Worm (Caenorhabditis elegans) whole organism, L1 larva: ENCODE data around the gene sar-1.

Source experiments
- C04F5.9 ChIP-seq: sonication (generic microtip); optimal IDR thresholded peaks from 2 replicates; lab custom pipeline; 2016; ENCODE audit warnings: missing genetic modification characterization, missing compliant biosample characterization
- C16A3.4 ChIP-seq: fragments of 150-350 bp; optimal IDR thresholded peaks from 2 replicates; lab custom pipeline; 2014; ENCODE audit warnings: missing biosample characterization, missing genetic modification characterization
- C34B4.2 ChIP-seq: sonication (generic microtip); optimal IDR thresholded peaks from 2 replicates; lab custom pipeline; 2017; ENCODE audit warnings: mild to moderate bottlenecking, missing genetic modification characterization, missing compliant biosample characterization
- Y116A8C.19 ChIP-seq: sonication (generic microtip); optimal IDR thresholded peaks from 2 replicates; lab custom pipeline; 2016; ENCODE audit warnings: missing compliant biosample characterization, missing genetic modification characterization, borderline replicate concordance
- aly-2 ChIP-seq: fragments of 150-350 bp; optimal IDR thresholded peaks from 2 replicates; lab custom pipeline; 2014; ENCODE audit warnings: missing biosample characterization, missing genetic modification characterization
- ama-1 ChIP-seq: fragments of 150-350 bp; optimal IDR thresholded peaks from 2 replicates; lab custom pipeline; 2014
- ceh-63 ChIP-seq: fragments of 200-800 bp; sonication (Bioruptor generic); optimal IDR thresholded peaks from 2 replicates; lab custom pipeline; 2018; ENCODE audit warnings: mild to moderate bottlenecking, missing genetic modification characterization, missing compliant biosample characterization
- ceh-8 ChIP-seq: fragments of 200-800 bp; sonication (Bioruptor generic); optimal IDR thresholded peaks from 2 replicates; lab custom pipeline; 2018; ENCODE audit warnings: mild to moderate bottlenecking, missing genetic modification characterization, moderate library complexity, missing compliant biosample characterization
- ceh-82 ChIP-seq, 3 experiments: fragments of 150-350 bp in 1 of 3; sonication (generic microtip) in 2 of 3; optimal IDR thresholded peaks; 2 replicates each; lab custom pipeline; 2014 to 2017; ENCODE audit warnings: missing biosample characterization in 3 of 3, missing genetic modification characterization in 3 of 3
- ceh-88 ChIP-seq: fragments of 200-800 bp; sonication (Bioruptor generic); IDR thresholded peaks from 2 replicates; pipeline ENCODE4 v1.3.6; 2022; ENCODE audit warnings: missing genetic modification characterization, missing compliant biosample characterization
- dpl-1 ChIP-seq, 3 experiments: fragments of 150-350 bp in 2 of 3; sonication (generic microtip) in 1 of 3; optimal IDR thresholded peaks; 2 replicates each; lab custom pipeline; 2014 to 2017; ENCODE audit warnings: missing biosample characterization in 3 of 3, missing genetic modification characterization in 3 of 3, missing genetic modification reagents in 3 of 3
- efl-1 ChIP-seq, 4 experiments: fragments of 150-350 bp; optimal IDR thresholded peaks in 3 of 4; peaks in 1 of 4; 1 replicate in 1 of 4; 2 replicates in 3 of 4; lab custom pipeline; 2014; ENCODE audit warnings: missing biosample characterization in 2 of 4, missing genetic modification characterization in 2 of 4, missing genetic modification reagents in 2 of 4
- elt-2 ChIP-seq: sonication (generic microtip); optimal IDR thresholded peaks from 2 replicates; lab custom pipeline; 2016; ENCODE audit warnings: missing genetic modification characterization, mild to moderate bottlenecking, inconsistent platforms, missing compliant biosample characterization, missing genetic modification reagents
- ets-5 ChIP-seq: fragments of 200-800 bp; sonication (Bioruptor generic); IDR thresholded peaks from 2 replicates; pipeline ENCODE4 v1.3.6; 2022; ENCODE audit warnings: missing genetic modification characterization, missing compliant biosample characterization
- fkh-8 ChIP-seq: sonication (generic microtip); optimal IDR thresholded peaks from 2 replicates; lab custom pipeline; 2016; ENCODE audit warnings: mild to moderate bottlenecking, missing genetic modification characterization, missing compliant biosample characterization
- fos-1 ChIP-seq: fragments of 150-350 bp; optimal IDR thresholded peaks from 2 replicates; lab custom pipeline; 2014; ENCODE audit warnings: missing biosample characterization, missing genetic modification characterization
- hlh-17 ChIP-seq: fragments of 200-800 bp; sonication (Bioruptor generic); optimal IDR thresholded peaks from 2 replicates; lab custom pipeline; 2018; ENCODE audit warnings: missing genetic modification characterization, mild to moderate bottlenecking, missing compliant biosample characterization, moderate library complexity, borderline replicate concordance
- hlh-4 ChIP-seq: sonication (generic microtip); optimal IDR thresholded peaks from 2 replicates; lab custom pipeline; 2016; ENCODE audit warnings: mild to moderate bottlenecking, missing genetic modification characterization, missing compliant biosample characterization
- jun-1 ChIP-seq: fragments of 150-350 bp; optimal IDR thresholded peaks from 2 replicates; lab custom pipeline; 2014; ENCODE audit warnings: missing biosample characterization, missing genetic modification reagents, missing genetic modification characterization
- lin-14 ChIP-seq: fragments of 200-800 bp; sonication (Bioruptor generic); optimal IDR thresholded peaks from 2 replicates; lab custom pipeline; 2018; ENCODE audit warnings: mild to moderate bottlenecking, missing genetic modification characterization, moderate library complexity, missing compliant biosample characterization
- lin-35 ChIP-seq, 2 experiments: fragments of 150-350 bp; optimal IDR thresholded peaks; 2 replicates each; lab custom pipeline; 2014; ENCODE audit warnings: missing biosample characterization in 2 of 2, missing genetic modification characterization in 2 of 2, missing genetic modification reagents in 2 of 2
- nhr-19 ChIP-seq: fragments of 200-800 bp; sonication (Bioruptor generic); conservative IDR thresholded peaks from 2 replicates; pipeline ENCODE4 v1.3.6; 2022; ENCODE audit warnings: missing genetic modification characterization, missing compliant biosample characterization
- nhr-20 ChIP-seq: sonication (generic microtip); optimal IDR thresholded peaks from 2 replicates; lab custom pipeline; 2016; ENCODE audit warnings: mild to moderate bottlenecking, missing genetic modification characterization, missing compliant biosample characterization
- nhr-237 ChIP-seq: fragments of 150-350 bp; optimal IDR thresholded peaks from 2 replicates; lab custom pipeline; 2014; ENCODE audit warnings: missing biosample characterization, missing genetic modification characterization
- nhr-47 ChIP-seq: sonication (generic microtip); optimal IDR thresholded peaks from 2 replicates; lab custom pipeline; 2016; ENCODE audit warnings: mild to moderate bottlenecking, missing genetic modification characterization, moderate library complexity, missing compliant biosample characterization
- nhr-71 ChIP-seq: sonication (generic microtip); optimal IDR thresholded peaks from 2 replicates; lab custom pipeline; 2016; ENCODE audit warnings: mild to moderate bottlenecking, missing genetic modification characterization, moderate library complexity, missing compliant biosample characterization
- nhr-85 ChIP-seq: sonication (generic microtip); peaks from one replicate; lab custom pipeline; 2016; ENCODE audit warnings: missing genetic modification characterization, inconsistent platforms, missing compliant biosample characterization
- nhr-90 ChIP-seq: sonication (generic microtip); optimal IDR thresholded peaks from 2 replicates; lab custom pipeline; 2016; ENCODE audit warnings: mild to moderate bottlenecking, missing genetic modification characterization, missing compliant biosample characterization; ENCODE audit not compliant: poor library complexity
- pax-3 ChIP-seq: fragments of 200-800 bp; sonication (Bioruptor generic); optimal IDR thresholded peaks from 2 replicates; lab custom pipeline; 2018; ENCODE audit warnings: mild to moderate bottlenecking, missing genetic modification characterization, moderate library complexity, missing compliant biosample characterization
- skn-1 ChIP-seq: fragments of 150-350 bp; optimal IDR thresholded peaks from 2 replicates; lab custom pipeline; 2014; ENCODE audit warnings: missing biosample characterization, missing genetic modification characterization
- snu-23 ChIP-seq: sonication (generic microtip); optimal IDR thresholded peaks from 2 replicates; lab custom pipeline; 2016; ENCODE audit warnings: missing genetic modification characterization, missing compliant biosample characterization
- sup-37 ChIP-seq: fragments of 200-800 bp; sonication (Bioruptor generic); optimal IDR thresholded peaks from 2 replicates; lab custom pipeline; 2018; ENCODE audit warnings: mild to moderate bottlenecking, missing genetic modification characterization, missing compliant biosample characterization
- swsn-7 ChIP-seq: sonication (generic microtip); optimal IDR thresholded peaks from 2 replicates; lab custom pipeline; 2016; ENCODE audit warnings: missing genetic modification characterization, missing compliant biosample characterization
- tbx-2 ChIP-seq: sonication (generic microtip); optimal IDR thresholded peaks from 2 replicates; lab custom pipeline; 2016; ENCODE audit warnings: missing genetic modification characterization, missing compliant biosample characterization
- unc-62 ChIP-seq: fragments of 150-350 bp; optimal IDR thresholded peaks from 2 replicates; lab custom pipeline; 2014; ENCODE audit warnings: missing biosample characterization, missing genetic modification reagents, missing genetic modification characterization
- zag-1 ChIP-seq: fragments of 150-350 bp; optimal IDR thresholded peaks from 2 replicates; lab custom pipeline; 2014; ENCODE audit warnings: missing biosample characterization, missing genetic modification characterization
- ztf-11 ChIP-seq, 2 experiments: sonication (generic microtip); optimal IDR thresholded peaks; 2 replicates each; lab custom pipeline; 2016 to 2017; ENCODE audit warnings: missing genetic modification characterization in 2 of 2, missing biosample characterization in 1 of 2, missing compliant biosample characterization in 1 of 2
- ztf-4 ChIP-seq: fragments of 150-350 bp; optimal IDR thresholded peaks from 2 replicates; lab custom pipeline; 2014; ENCODE audit warnings: missing biosample characterization, missing genetic modification characterization

The sar-1 gene

ce11 chrIV:4469055-4469454 is 44.1 kb downstream of the sar-1 start:
- TF ChIP-seq efl-1 (optimal IDR thresholded peaks at IDR 0.05; lab: Kevin White, UChicago) (no peak), efl-1 (GFP tag; optimal IDR thresholded peaks at IDR 0.05 in 1 of 2; lab: Kevin White, UChicago) (peak in 1 of 2 experiments; percentile 86), ceh-63 (GFP tag; lab: Kevin White, UChicago) (no peak)

ce11 chrIV:4468046-4468727 is 44.9 kb downstream of the sar-1 start:
- TF ChIP-seq C34B4.2 (tag; lab: Kevin White, UChicago) (no peak), tbx-2 (tag; lab: Kevin White, UChicago) (peak; percentile 17), sup-37 (GFP tag; lab: Kevin White, UChicago) (peak; percentile 42), fkh-8 (tag; lab: Kevin White, UChicago) (peak; percentile 24), lin-35 (GFP tag; optimal IDR thresholded peaks at IDR 0.05; lab: Kevin White, UChicago) (peak in 1 of 2 experiments; percentile 27), ama-1 (lab: Kevin White, UChicago) (peak; percentile 95), aly-2 (tag; lab: Kevin White, UChicago) (no peak), ztf-4 (peak; percentile 39), C16A3.4 (tag; lab: Kevin White, UChicago) (peak; percentile 1), nhr-19 (GFP tag; lab: Robert Waterston, UW) (peak; percentile 29), pax-3 (tag; lab: Kevin White, UChicago) (peak; percentile 28), ceh-8 (GFP tag; lab: Kevin White, UChicago) (peak; percentile 7), efl-1 (optimal IDR thresholded peaks at IDR 0.05; lab: Kevin White, UChicago) (peak in 1 of 2 experiments; percentile 17), efl-1 (GFP tag; optimal IDR thresholded peaks at IDR 0.05 in 1 of 2; lab: Kevin White, UChicago) (peak in 1 of 2 experiments; percentile 91), nhr-71 (tag; lab: Kevin White, UChicago) (peak; percentile 56), jun-1 (tag; lab: Kevin White, UChicago) (no peak), C04F5.9 (tag; lab: Kevin White, UChicago) (no peak), nhr-47 (tag; lab: Kevin White, UChicago) (peak; percentile 33), ets-5 (GFP tag; lab: Robert Waterston, UW) (no peak), nhr-20 (tag; lab: Kevin White, UChicago) (peak; percentile 20), nhr-85 (tag; lab: Kevin White, UChicago) (peak; percentile 50), lin-14 (peak; percentile 38), snu-23 (GFP tag; lab: Kevin White, UChicago) (peak; percentile 46), hlh-17 (GFP tag; lab: Kevin White, UChicago) (no peak), skn-1 (tag; lab: Kevin White, UChicago) (no peak), zag-1 (no peak), ztf-11 (tag; optimal IDR thresholded peaks at IDR 0.05; lab: Kevin White, UChicago) (peak in 1 of 2 experiments; percentile 11), unc-62 (no peak), nhr-237 (tag; lab: Kevin White, UChicago) (no peak), elt-2 (tag; lab: Kevin White, UChicago) (peak; percentile 30), swsn-7 (tag; lab: Kevin White, UChicago) (peak; percentile 19), ceh-88 (0 out of 2 replicates have a peak, but pooled peaks have one; percentile 51), nhr-90 (tag; lab: Kevin White, UChicago) (peak; percentile 56)

ce11 chrIV:4465184-4465583 is 47.9 kb downstream of the sar-1 start, which contains the start of gene M01H9.5:
Gene M01H9.5 (plus strand): TSS chrIV:4465484.
- no peak for TF ChIP-seq dpl-1 (GFP tag; optimal IDR thresholded peaks at IDR 0.05; lab: Kevin White, UChicago)
- TF ChIP-seq unc-62 = no peak
- no peak for TF ChIP-seq nhr-237 (tag; lab: Kevin White, UChicago)
- no peak for TF ChIP-seq nhr-90 (tag; lab: Kevin White, UChicago)
- no peak for TF ChIP-seq fos-1 (tag; lab: Kevin White, UChicago)
- TF ChIP-seq ceh-82 (tag; optimal IDR thresholded peaks at IDR 0.05; lab: Kevin White, UChicago) = no peak
- TF ChIP-seq hlh-4 (tag; lab: Kevin White, UChicago) = no peak
- TF ChIP-seq Y116A8C.19 = no peak
